3 fruit fly cellular contexts compared by ENCODE assay signal in genomic region chr3R:16594961-16595360, dm6.
TF ChIP-seq lines count a peak whose summit lies in the region.

No protein-coding gene starts in this region.

- no peak for TF ChIP-seq CTCF in whole organism, embryonic (GFP tag; optimal IDR thresholded peaks at IDR 0.05; lab: Kevin White, UChicago)

TF ChIP-seq in whole organism, embryonic, 481 proteins besides CTCF, POLR2A, EP300 and RAD21:
- TF ChIP-seq h (optimal IDR thresholded peaks at IDR 0.05; lab: Kevin White, UChicago) (peak; percentile 66), Ets65A (GFP tag; lab: Kevin White, UChicago) (peak; percentile 36), Dip3 (GFP tag; optimal IDR thresholded peaks at IDR 0.05; lab: Kevin White, UChicago) (no peak), gsb (GFP tag; IDR thresholded peaks at IDR 0.05; lab: Robert Waterston, UW) (peak; percentile 14; the same call in 1 of the 2 replicates), CG15073 (GFP tag; optimal IDR thresholded peaks at IDR 0.05; lab: Kevin White, UChicago) (peak; percentile 99), CG10321 (GFP tag; IDR thresholded peaks at IDR 0.05; lab: Robert Waterston, UW) (no peak), CG1647 (GFP tag; optimal IDR thresholded peaks at IDR 0.05; lab: Kevin White, UChicago) (no peak), prd (optimal IDR thresholded peaks at IDR 0.05; lab: Kevin White, UChicago) (no peak), prd (GFP tag; IDR thresholded peaks at IDR 0.05; lab: Robert Waterston, UW) (0 out of 3 replicates have a peak, but pooled peaks have one; percentile 18)
TF ChIP-seq in whole organism, embryonic: peak in this region for 5.

TF ChIP-seq in whole organism, prepupa, 60 proteins besides CTCF, POLR2A, EP300 and RAD21:
- TF ChIP-seq CG10669 (GFP tag; optimal IDR thresholded peaks at IDR 0.05; lab: Kevin White, UChicago): no peak
- TF ChIP-seq Eip78C (GFP tag; lab: Kevin White, UChicago): peak; percentile 32
- no peak for TF ChIP-seq Blimp-1 (GFP tag; optimal IDR thresholded peaks at IDR 0.05; lab: Kevin White, UChicago)

TF ChIP-seq in whole organism, pupa, 21 proteins besides CTCF, POLR2A, EP300 and RAD21:
- TF ChIP-seq CG13204 (GFP tag; optimal IDR thresholded peaks at IDR 0.05; lab: Kevin White, UChicago) (peak; percentile 2), rn (GFP tag; IDR thresholded peaks at IDR 0.05; lab: Robert Waterston, UW) (no peak), CG17806 (tag; optimal IDR thresholded peaks at IDR 0.05; lab: Kevin White, UChicago) (no peak), Ets98B (GFP tag; IDR thresholded peaks at IDR 0.05; lab: Robert Waterston, UW) (no peak)
